Worm (Caenorhabditis elegans): ENCODE results near the gene ZK154.4.

DNA sequence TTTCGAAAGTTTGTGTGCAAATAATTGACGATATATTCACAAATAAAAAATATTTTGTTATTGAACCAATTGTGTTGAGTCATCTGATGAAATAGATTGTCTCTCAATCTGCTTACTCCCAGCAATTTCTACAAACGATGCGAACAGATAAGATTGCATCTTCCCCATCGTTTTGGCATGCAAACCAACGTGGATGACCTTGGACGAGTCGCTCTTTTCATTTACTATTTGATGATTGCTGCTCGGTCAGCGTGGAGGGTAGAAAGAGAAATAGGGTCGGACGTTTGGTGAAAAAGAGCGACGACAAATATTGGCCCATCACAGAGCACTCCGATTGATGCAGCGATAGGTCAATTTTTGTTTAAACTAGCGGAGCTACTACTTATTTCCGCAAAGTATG, 43.5 kb upstream of the ZK154.4 start:
- TF ChIP-seq dpl-1 (GFP tag; optimal IDR thresholded peaks at IDR 0.05) (no peak), lsy-2 (tag; optimal IDR thresholded peaks at IDR 0.05) (peak in 1 of 2 experiments; percentile 48), Y105C5A.15 (GFP tag; IDR thresholded peaks at IDR 0.05) (no peak), ceh-82 (tag; optimal IDR thresholded peaks at IDR 0.05) (no peak), nhr-76 (tag; optimal IDR thresholded peaks at IDR 0.05) (no peak), unc-39 (tag; optimal IDR thresholded peaks at IDR 0.05) (no peak), lin-13 (GFP tag; optimal IDR thresholded peaks at IDR 0.05) (no peak), cey-2 (tag; optimal IDR thresholded peaks at IDR 0.05; ENCODE audit: borderline replicate concordance, insufficient read depth) (no peak), unc-62 (GFP tag; optimal IDR thresholded peaks at IDR 0.05 in 1 of 2) (peak in 1 of 2 experiments; percentile 98), unc-62 (tag; optimal IDR thresholded peaks at IDR 0.05) (no peak), nhr-102 (tag; optimal IDR thresholded peaks at IDR 0.05) (no peak), ama-1 (optimal IDR thresholded peaks at IDR 0.05) (peak; percentile 52), fkh-10 (GFP tag; optimal IDR thresholded peaks at IDR 0.05) (no peak), aha-1 (tag) (peak; percentile 6)

All from whole organism, L4 larva.